Worm (Caenorhabditis elegans): Measurements from ENCODE around the gene tps-1.

tps-1 gene

ce11 chrX:17481892-17482515 is 7.7 kb upstream of the tps-1 start:
- TF ChIP-seq C08G9.2 (tag; optimal IDR thresholded peaks at IDR 0.05), result no peak
- no peak for TF ChIP-seq ceh-18 (tag; optimal IDR thresholded peaks at IDR 0.05)
- no peak for TF ChIP-seq elt-4 (tag; optimal IDR thresholded peaks at IDR 0.05)
- TF ChIP-seq npax-4 (tag; optimal IDR thresholded peaks at IDR 0.05), result no peak

ce11 chrX:17479694-17480574 is 5.6 kb upstream of the tps-1 start:
- TF ChIP-seq fkh-6 (tag; optimal IDR thresholded peaks at IDR 0.05), result no peak
- TF ChIP-seq madf-2 (tag; optimal IDR thresholded peaks at IDR 0.05), result no peak
- TF ChIP-seq zip-5 (tag; optimal IDR thresholded peaks at IDR 0.05), result no peak
- TF ChIP-seq dve-1 (tag; optimal IDR thresholded peaks at IDR 0.05), result peak; percentile 46
- no peak for TF ChIP-seq C08G9.2 (tag; optimal IDR thresholded peaks at IDR 0.05)
- TF ChIP-seq nfya-1 (tag; optimal IDR thresholded peaks at IDR 0.05), result peak; percentile 81
- TF ChIP-seq ceh-48 (tag; optimal IDR thresholded peaks at IDR 0.05), result peak; percentile 39
- peak; percentile 31 for TF ChIP-seq eyg-1 (tag; optimal IDR thresholded peaks at IDR 0.05)
- TF ChIP-seq sox-4 (tag; optimal IDR thresholded peaks at IDR 0.05), result no peak
- TF ChIP-seq sdc-2 (tag; optimal IDR thresholded peaks at IDR 0.05), result peak; percentile 72
- no peak for TF ChIP-seq gmeb-2 (tag; optimal IDR thresholded peaks at IDR 0.05)
- TF ChIP-seq ceh-6 (GFP tag; optimal IDR thresholded peaks at IDR 0.05), result no peak
- peak; percentile 92 for TF ChIP-seq K09A11.1 (tag; optimal IDR thresholded peaks at IDR 0.05; ENCODE audit: insufficient read depth)
- no peak for TF ChIP-seq mec-3 (tag; optimal IDR thresholded peaks at IDR 0.05; ENCODE audit: borderline replicate concordance)
- no peak for TF ChIP-seq hlh-6 (tag; optimal IDR thresholded peaks at IDR 0.05)
- no peak for TF ChIP-seq unc-86 (tag; optimal IDR thresholded peaks at IDR 0.05)
- TF ChIP-seq pat-9 (tag; optimal IDR thresholded peaks at IDR 0.05), result peak; percentile 2
- peak; percentile 64 for TF ChIP-seq unc-42 (tag; optimal IDR thresholded peaks at IDR 0.05)
- no peak for TF ChIP-seq lim-6 (tag; optimal IDR thresholded peaks at IDR 0.05)
- peak; percentile 89 for TF ChIP-seq ceh-31 (tag; optimal IDR thresholded peaks at IDR 0.05)
- peak; percentile 41 for TF ChIP-seq pag-3 (tag; optimal IDR thresholded peaks at IDR 0.05; ENCODE audit: borderline replicate concordance)
- no peak for TF ChIP-seq che-1 (tag; optimal IDR thresholded peaks at IDR 0.05)
- no peak for TF ChIP-seq C38D4.7 (GFP tag; optimal IDR thresholded peaks at IDR 0.05)
- no peak; the same call in 1 of the 2 replicates for TF ChIP-seq unc-3 (GFP tag; conservative IDR thresholded peaks at IDR 0.05)
- peak; percentile 35 for TF ChIP-seq unc-3 (tag; optimal IDR thresholded peaks at IDR 0.05)
- TF ChIP-seq hlh-8 (tag; optimal IDR thresholded peaks at IDR 0.05), result peak; percentile 38
- TF ChIP-seq hlh-15 (tag; optimal IDR thresholded peaks at IDR 0.05), result no peak
- no peak for TF ChIP-seq K02D7.2 (tag; optimal IDR thresholded peaks at IDR 0.05)
- TF ChIP-seq ceh-30 (tag; optimal IDR thresholded peaks at IDR 0.05), result no peak
- peak; percentile 60 for TF ChIP-seq syd-9 (tag; optimal IDR thresholded peaks at IDR 0.05)
- no peak for TF ChIP-seq ceh-45 (GFP tag; IDR thresholded peaks at IDR 0.05)
- TF ChIP-seq sox-2 (GFP tag; IDR thresholded peaks at IDR 0.05), result peak; percentile 69
- peak; percentile 57 for TF ChIP-seq tbx-2 (tag; optimal IDR thresholded peaks at IDR 0.05)
- TF ChIP-seq pqm-1 (tag; optimal IDR thresholded peaks at IDR 0.05), result no peak
- peak; percentile 48 for TF ChIP-seq ceh-2 (tag; optimal IDR thresholded peaks at IDR 0.05)
- TF ChIP-seq ceh-22 (tag; optimal IDR thresholded peaks at IDR 0.05), result peak; percentile 76
- peak; percentile 23 for TF ChIP-seq pha-2 (tag; optimal IDR thresholded peaks at IDR 0.05)
- peak; percentile 89 for TF ChIP-seq unc-55 (GFP tag; optimal IDR thresholded peaks at IDR 0.05)
- TF ChIP-seq nhr-11 (tag; optimal IDR thresholded peaks at IDR 0.05), result no peak
- TF ChIP-seq fax-1 (tag; optimal IDR thresholded peaks at IDR 0.05), result peak; percentile 53
- no peak for TF ChIP-seq ttx-3 (tag; optimal IDR thresholded peaks at IDR 0.05)
- peak; percentile 58 for TF ChIP-seq pros-1 (tag; optimal IDR thresholded peaks at IDR 0.05)
- peak; percentile 32 for TF ChIP-seq ama-1 (optimal IDR thresholded peaks at IDR 0.05)
- TF ChIP-seq tbx-7 (tag; optimal IDR thresholded peaks at IDR 0.05), result no peak
- TF ChIP-seq ceh-18 (tag; optimal IDR thresholded peaks at IDR 0.05), result peak; percentile 97
- TF ChIP-seq hlh-30 (tag; optimal IDR thresholded peaks at IDR 0.05; ENCODE audit: insufficient read depth), result peak; percentile 94

All from whole organism, late embryonic.